Worm (Caenorhabditis elegans) whole organism, L2 larva: ENCODE results near the gene fbxa-169.

Experiments used
- elt-1 ChIP-seq: fragments of 150-350 bp; optimal IDR thresholded peaks from 2 replicates; lab custom pipeline; 2014; ENCODE audit warnings: missing biosample characterization, missing genetic modification characterization
- fos-1 ChIP-seq: fragments of 150-350 bp; optimal IDR thresholded peaks from 2 replicates; lab custom pipeline; 2014; ENCODE audit warnings: missing biosample characterization, missing genetic modification characterization
- nhr-237 ChIP-seq: fragments of 150-350 bp; optimal IDR thresholded peaks from 2 replicates; lab custom pipeline; 2014; ENCODE audit warnings: missing biosample characterization, missing genetic modification characterization
- ztf-11 ChIP-seq: sonication (generic microtip); optimal IDR thresholded peaks from 2 replicates; lab custom pipeline; 2017; ENCODE audit warnings: missing biosample characterization, missing genetic modification characterization

- TF ChIP-seq elt-1 (tag; lab: Kevin White, UChicago): no peak
- no peak for TF ChIP-seq ztf-11
- no peak for TF ChIP-seq fos-1 (tag; lab: Kevin White, UChicago)
- no peak for TF ChIP-seq nhr-237
These were observed 29.6 kb downstream of the fbxa-169 start for ce11 chrII:13677927-13678326.
